Fruit fly (Drosophila melanogaster) whole organism, wandering third instar larva: ENCODE data around the gene Met.

ENCODE experiments used
- Abd-B ChIP-seq: fragments of >200 bp; optimal IDR thresholded peaks from 2 replicates; lab custom pipeline; 2017; ENCODE audit warnings: missing biosample characterization, missing genetic modification characterization
- CG32264 ChIP-seq: fragments of 200-800 bp; sonication (Bioruptor generic); optimal IDR thresholded peaks from 2 replicates; lab custom pipeline; 2016; ENCODE audit warnings: missing biosample characterization, missing genetic modification characterization
- CrebA ChIP-seq: fragments of 200-800 bp; sonication (Bioruptor generic); optimal IDR thresholded peaks from 2 replicates; lab custom pipeline; 2016; ENCODE audit warnings: missing biosample characterization, mild to moderate bottlenecking, missing genetic modification characterization, borderline replicate concordance
- Dfd ChIP-seq: fragments of >200 bp; optimal IDR thresholded peaks from 2 replicates; lab custom pipeline; 2017; ENCODE audit warnings: missing biosample characterization, missing genetic modification characterization
- GATAd ChIP-seq: sonication (Bioruptor generic); optimal IDR thresholded peaks from 2 replicates; lab custom pipeline; 2016; ENCODE audit warnings: missing biosample characterization, missing genetic modification characterization
- HLH106 ChIP-seq: fragments of 200-800 bp; optimal IDR thresholded peaks from 3 replicates; lab custom pipeline; 2019; ENCODE audit warnings: missing biosample characterization, mild to moderate bottlenecking, missing genetic modification characterization, moderate library complexity
- Hnf4 ChIP-seq: fragments of 200-800 bp; sonication (Bioruptor generic); optimal IDR thresholded peaks from 2 replicates; lab custom pipeline; 2016; ENCODE audit warnings: missing biosample characterization, mild to moderate bottlenecking, missing genetic modification characterization
- Hr83 ChIP-seq: fragments of 200-300 bp; sonication (Bioruptor generic); optimal IDR thresholded peaks from 2 replicates; lab custom pipeline; 2016; ENCODE audit warnings: missing biosample characterization, mild to moderate bottlenecking, missing genetic modification characterization, moderate library complexity; ENCODE audit not compliant: poor library complexity, severe bottlenecking
- Jra ChIP-seq: sonication (Bioruptor generic); optimal IDR thresholded peaks from 2 replicates; lab custom pipeline; 2016; ENCODE audit warnings: missing biosample characterization, missing genetic modification characterization
- Mio ChIP-seq: sonication (Bioruptor generic); optimal IDR thresholded peaks from 2 replicates; lab custom pipeline; 2016; ENCODE audit warnings: missing biosample characterization, missing genetic modification characterization
- Myc ChIP-seq: fragments of >200 bp; optimal IDR thresholded peaks from 2 replicates; lab custom pipeline; 2017
- OdsH ChIP-seq: fragments of 200-800 bp; sonication (Bioruptor generic); optimal IDR thresholded peaks from 2 replicates; lab custom pipeline; 2016; ENCODE audit warnings: missing biosample characterization, mild to moderate bottlenecking, missing genetic modification characterization
- Sp1 ChIP-seq: fragments of 200-800 bp; sonication (Bioruptor generic); optimal IDR thresholded peaks from 3 replicates; lab custom pipeline; 2019; ENCODE audit warnings: missing biosample characterization, mild to moderate bottlenecking, missing genetic modification characterization, moderate library complexity
- Vsx2 ChIP-seq: fragments of 200-300, 225-300 bp; sonication (Bioruptor generic); optimal IDR thresholded peaks from 2 replicates; lab custom pipeline; 2018; ENCODE audit warnings: missing biosample characterization, missing genetic modification characterization; ENCODE audit not compliant: partially characterized antibody
- brk ChIP-seq: fragments of 200-800 bp; sonication (Bioruptor generic); optimal IDR thresholded peaks from 2 replicates; lab custom pipeline; 2016; ENCODE audit warnings: missing biosample characterization, mild to moderate bottlenecking, missing genetic modification characterization
- dmrt93B ChIP-seq: fragments of 200-800 bp; sonication (Bioruptor generic); optimal IDR thresholded peaks from 2 replicates; lab custom pipeline; 2018; ENCODE audit warnings: missing biosample characterization, mild to moderate bottlenecking, missing genetic modification characterization
- dsf ChIP-seq: sonication (Bioruptor generic); optimal IDR thresholded peaks from 2 replicates; lab custom pipeline; 2016; ENCODE audit warnings: missing biosample characterization, missing genetic modification characterization, borderline replicate concordance
- ey ChIP-seq: fragments of 200-800 bp; sonication (Bioruptor generic); optimal IDR thresholded peaks from 2 replicates; lab custom pipeline; 2016; ENCODE audit warnings: missing biosample characterization, missing genetic modification characterization
- foxo ChIP-seq, 2 experiments: fragments of 200-800 bp; sonication (Bioruptor generic); optimal IDR thresholded peaks; 2 replicates in 1 of 2; 3 replicates in 1 of 2; lab custom pipeline; 2016 to 2017; ENCODE audit warnings: missing biosample characterization in 2 of 2, missing genetic modification characterization in 2 of 2
- fru ChIP-seq: fragments of 200-800 bp; sonication (Bioruptor generic); optimal IDR thresholded peaks from 3 replicates; lab custom pipeline; 2016; ENCODE audit warnings: missing biosample characterization, mild to moderate bottlenecking, missing genetic modification characterization
- h ChIP-seq: fragments of 200-800 bp; sonication (Bioruptor generic); optimal IDR thresholded peaks from 3 replicates; lab custom pipeline; 2016; ENCODE audit warnings: missing biosample characterization, mild to moderate bottlenecking, missing genetic modification characterization
- jim ChIP-seq: fragments of 175-275, 200-325 bp; sonication (Bioruptor generic); optimal IDR thresholded peaks from 2 replicates; lab custom pipeline; 2016; ENCODE audit warnings: missing biosample characterization, mild to moderate bottlenecking, missing genetic modification characterization
- lola ChIP-seq: fragments of >200 bp; optimal IDR thresholded peaks from 2 replicates; lab custom pipeline; 2017; ENCODE audit warnings: missing biosample characterization, missing genetic modification characterization
- psq ChIP-seq: fragments of 200-800 bp; sonication (Bioruptor generic); optimal IDR thresholded peaks from 3 replicates; lab custom pipeline; 2017; ENCODE audit warnings: missing biosample characterization, mild to moderate bottlenecking, missing genetic modification characterization, moderate library complexity
- rgr ChIP-seq: fragments of 200-800 bp; sonication (Bioruptor generic); optimal IDR thresholded peaks from 3 replicates; lab custom pipeline; 2016; ENCODE audit warnings: missing biosample characterization, mild to moderate bottlenecking, missing genetic modification characterization
- sage ChIP-seq: fragments of 200-800 bp; sonication (Bioruptor generic); optimal IDR thresholded peaks from 2 replicates; lab custom pipeline; 2016; ENCODE audit warnings: missing biosample characterization, mild to moderate bottlenecking, missing genetic modification characterization
- tai ChIP-seq: sonication (Bioruptor generic); optimal IDR thresholded peaks from 2 replicates; lab custom pipeline; 2016; ENCODE audit warnings: missing biosample characterization, missing genetic modification characterization
- usp ChIP-seq: fragments of >200 bp; optimal IDR thresholded peaks from 2 replicates; lab custom pipeline; 2017; ENCODE audit warnings: missing biosample characterization, missing genetic modification characterization
- woc ChIP-seq: sonication (Bioruptor generic); optimal IDR thresholded peaks from 2 replicates; lab custom pipeline; 2016; ENCODE audit warnings: missing biosample characterization, mild to moderate bottlenecking, missing genetic modification characterization

The Met gene

dm6 chrX:11660476-11660875, 44.6 kb downstream of the Met start (continued):
- TF ChIP-seq fru (GFP tag; lab: Kevin White, UChicago) (peak; percentile 28), HLH106 (no peak)
- TF ChIP-seq, all 38 proteins: peak for 11

dm6 chrX:11664058-11664457, 48.1 kb downstream of the Met start:
- TF ChIP-seq tai (GFP tag; lab: Kevin White, UChicago), result no peak
- no peak for TF ChIP-seq sage (GFP tag; lab: Kevin White, UChicago)
- TF ChIP-seq Dfd (GFP tag; lab: Kevin White, UChicago), result no peak
- no peak for TF ChIP-seq psq (GFP tag; lab: Kevin White, UChicago)
- TF ChIP-seq HLH106, result peak; percentile 13
- TF ChIP-seq Jra, result no peak
- TF ChIP-seq dmrt93B (GFP tag; lab: Kevin White, UChicago), result no peak
- peak in 1 of 2 experiments; percentile 27 for TF ChIP-seq foxo (GFP tag; optimal IDR thresholded peaks at IDR 0.05; lab: Kevin White, UChicago)
- TF ChIP-seq usp, result no peak
- TF ChIP-seq jim, result no peak
- no peak for TF ChIP-seq Sp1 (GFP tag; lab: Kevin White, UChicago)
- no peak for TF ChIP-seq GATAd (GFP tag; lab: Kevin White, UChicago)
- TF ChIP-seq Vsx2 (GFP tag; lab: Kevin White, UChicago), result no peak
- TF ChIP-seq woc, result no peak
- TF ChIP-seq Hnf4 (GFP tag; lab: Kevin White, UChicago), result no peak
- no peak for TF ChIP-seq Abd-B (GFP tag; lab: Kevin White, UChicago)
- TF ChIP-seq Hr83, result no peak
- TF ChIP-seq Myc (lab: Kevin White, UChicago), result no peak
- no peak for TF ChIP-seq lola
- TF ChIP-seq ey (GFP tag; lab: Kevin White, UChicago), result peak; percentile 9
- no peak for TF ChIP-seq CrebA (GFP tag; lab: Kevin White, UChicago)
- no peak for TF ChIP-seq rgr
- no peak for TF ChIP-seq OdsH (GFP tag; lab: Kevin White, UChicago)
- no peak for TF ChIP-seq Mio (GFP tag; lab: Kevin White, UChicago)
- TF ChIP-seq fru (GFP tag; lab: Kevin White, UChicago), result no peak
- no peak for TF ChIP-seq brk
- no peak for TF ChIP-seq dsf (GFP tag; lab: Kevin White, UChicago)
- TF ChIP-seq CG32264 (GFP tag; lab: Kevin White, UChicago), result no peak
- peak; percentile 20 for TF ChIP-seq h (GFP tag; lab: Kevin White, UChicago)
